Worm (Caenorhabditis elegans): ENCODE results near the gene hyl-1.

- TF ChIP-seq him-1 (tag; optimal IDR thresholded peaks at IDR 0.05) (no peak), W03F9.2 (tag; optimal IDR thresholded peaks at IDR 0.05) (no peak), dao-5 (tag; optimal IDR thresholded peaks at IDR 0.05) (no peak)
Observed at ce11 chrIV:8570253-8570652, 31.3 kb downstream of the hyl-1 start, which contains the start of gene Y59H11AM.4.
